Fruit fly (Drosophila melanogaster): ENCODE measurements around the gene Hr38.

DNA sequence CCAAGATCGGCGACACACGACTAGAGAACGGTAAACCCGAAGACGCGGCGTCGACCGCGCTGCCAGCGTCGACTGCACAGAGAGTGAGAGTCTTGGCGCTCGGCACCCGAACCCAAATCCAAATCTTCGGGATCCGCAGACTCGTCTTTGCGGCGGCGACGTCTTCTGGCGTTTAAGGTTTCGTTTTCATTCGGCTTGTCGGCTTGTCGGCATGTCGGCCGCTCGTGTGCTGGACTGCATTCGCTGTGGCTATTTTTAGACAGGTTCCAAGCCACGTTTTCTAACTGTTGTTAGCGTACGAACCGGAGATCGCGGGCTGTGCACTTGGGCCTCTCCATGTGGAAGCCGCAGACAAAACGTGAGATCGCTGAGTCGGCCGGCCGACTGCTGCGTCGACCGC is 1.7 kb upstream of the Hr38 start:
- TF ChIP-seq psq (optimal IDR thresholded peaks at IDR 0.05) = no peak
- no peak for TF ChIP-seq ttk (optimal IDR thresholded peaks at IDR 0.05)

Data from Kc167 (cell line).